Worm (Caenorhabditis elegans) whole organism, young adult: ENCODE results near the gene nhr-67.

ENCODE experiments used
- Y53F4B.3 ChIP-seq: fragments of 200-800 bp; sonication (Bioruptor generic); IDR thresholded peaks from 2 replicates; pipeline ENCODE4 v1.3.6; 2022; ENCODE audit warnings: missing genetic modification reagents, missing genetic modification characterization, missing compliant biosample characterization
- ceh-79 ChIP-seq: sonication (generic microtip); optimal IDR thresholded peaks from 2 replicates; lab custom pipeline; 2017; ENCODE audit warnings: mild to moderate bottlenecking, missing genetic modification characterization, missing compliant biosample characterization
- hmg-20 ChIP-seq: fragments of 200-800 bp; sonication (Bioruptor generic); IDR thresholded peaks from 2 replicates; pipeline ENCODE4 v1.3.6; 2022; ENCODE audit warnings: missing genetic modification reagents, missing genetic modification characterization, missing compliant biosample characterization
- lsy-27 ChIP-seq: sonication (generic microtip); optimal IDR thresholded peaks from 2 replicates; lab custom pipeline; 2017; ENCODE audit warnings: missing genetic modification characterization, mild to moderate bottlenecking, missing compliant biosample characterization, antibody characterized with exemption, missing genotype, borderline replicate concordance; ENCODE audit not compliant: insufficient read depth
- nfya-1 ChIP-seq: sonication (generic microtip); optimal IDR thresholded peaks from 2 replicates; lab custom pipeline; 2017; ENCODE audit warnings: antibody characterized with exemption, missing compliant biosample characterization, missing genetic modification characterization, borderline replicate concordance; ENCODE audit not compliant: insufficient read depth
- unc-130 ChIP-seq: sonication (generic microtip); optimal IDR thresholded peaks from 2 replicates; lab custom pipeline; 2016; ENCODE audit warnings: missing genetic modification reagents, missing genetic modification characterization, missing compliant biosample characterization

- no peak for TF ChIP-seq Y53F4B.3
- no peak for TF ChIP-seq hmg-20 (GFP tag; lab: Robert Waterston, UW)
- no peak for TF ChIP-seq ceh-79 (tag; lab: Kevin White, UChicago)
- TF ChIP-seq lsy-27 (tag; lab: Kevin White, UChicago): no peak
- TF ChIP-seq nfya-1 (tag; lab: Kevin White, UChicago): no peak
- no peak for TF ChIP-seq unc-130 (GFP tag; lab: Kevin White, UChicago)
Observed at ce11 chrIV:11159886-11160285, 9.7 kb upstream of the nhr-67 start, which contains the start of gene mboa-4.
